Worm (Caenorhabditis elegans) whole organism, L4 larva: Measurements from ENCODE around the gene R04E5.9.

Source experiments
- D1046.2 ChIP-seq: fragments of 200-800 bp; sonication (Bioruptor generic); IDR thresholded peaks from 2 replicates; pipeline ENCODE4 v1.3.6; 2022; ENCODE audit warnings: missing genetic modification characterization, missing compliant biosample characterization
- T20F7.1 ChIP-seq: fragments of 200-800 bp; sonication (Bioruptor generic); optimal IDR thresholded peaks from 2 replicates; lab custom pipeline; 2018; ENCODE audit warnings: mild to moderate bottlenecking, missing genetic modification characterization, missing compliant biosample characterization
- ceh-32 ChIP-seq: sonication (generic microtip); optimal IDR thresholded peaks from 2 replicates; lab custom pipeline; 2016; ENCODE audit warnings: mild to moderate bottlenecking, missing genetic modification characterization, missing compliant biosample characterization; ENCODE audit not compliant: poor library complexity
- ces-1 ChIP-seq: fragments of 150-350 bp; sonication (generic microtip); optimal IDR thresholded peaks from 4 replicates; lab custom pipeline; 2014; ENCODE audit warnings: missing biosample characterization, missing genetic modification reagents, missing genetic modification characterization
- ctbp-1 ChIP-seq: fragments of 200-800 bp; sonication (Bioruptor generic); IDR thresholded peaks from 2 replicates; pipeline ENCODE4 v1.3.6; 2022; ENCODE audit warnings: missing genetic modification reagents, missing genetic modification characterization, missing compliant biosample characterization
- nhr-11 ChIP-seq: fragments of 150-350 bp; optimal IDR thresholded peaks from 2 replicates; lab custom pipeline; 2014; ENCODE audit warnings: missing biosample characterization, missing genetic modification characterization
- pqm-1 ChIP-seq: sonication (generic microtip); optimal IDR thresholded peaks from 2 replicates; lab custom pipeline; 2017; ENCODE audit warnings: missing biosample characterization, missing genetic modification characterization
- snpc-4 ChIP-seq: fragments of 150-350 bp; optimal IDR thresholded peaks from 2 replicates; lab custom pipeline; 2014; ENCODE audit warnings: missing biosample characterization, missing genetic modification characterization
- tra-1 ChIP-seq: fragments of 200-800 bp; sonication (Bioruptor generic); IDR thresholded peaks from 2 replicates; pipeline ENCODE4 v1.3.6; 2022; ENCODE audit warnings: missing genetic modification reagents, missing genetic modification characterization, missing compliant biosample characterization
- unc-130 ChIP-seq: sonication (generic microtip); optimal IDR thresholded peaks from 2 replicates; lab custom pipeline; 2016; ENCODE audit warnings: missing genetic modification reagents, missing genetic modification characterization, missing compliant biosample characterization
- unc-39 ChIP-seq: sonication (generic microtip); optimal IDR thresholded peaks from 2 replicates; lab custom pipeline; 2017; ENCODE audit warnings: missing biosample characterization, missing genetic modification characterization
- unc-62 ChIP-seq, 3 experiments: fragments of 150-350 bp in 1 of 3; sonication (generic microtip); optimal IDR thresholded peaks in 2 of 3; peaks in 1 of 3; 1 replicate in 1 of 3; 2 replicates in 2 of 3; lab custom pipeline; 2014 to 2017; ENCODE audit warnings: missing biosample characterization in 3 of 3, missing genetic modification characterization in 3 of 3, missing genetic modification reagents in 3 of 3, missing genotype in 1 of 3
- zfp-2 ChIP-seq: sonication (generic microtip); optimal IDR thresholded peaks from 2 replicates; lab custom pipeline; 2016; ENCODE audit warnings: mild to moderate bottlenecking, missing genetic modification characterization, missing compliant biosample characterization

ce11 chrX:8764044-8764443, 46.9 kb downstream of the R04E5.9 start:
- TF ChIP-seq ces-1 (GFP tag; lab: Kevin White, UChicago) (no peak), T20F7.1 (GFP tag; lab: Kevin White, UChicago) (no peak), pqm-1 (tag; lab: Kevin White, UChicago) (no peak), unc-39 (tag; lab: Kevin White, UChicago) (no peak), unc-62 (GFP tag; optimal IDR thresholded peaks at IDR 0.05 in 1 of 2; lab: Kevin White, UChicago) (no peak), unc-62 (tag; optimal IDR thresholded peaks at IDR 0.05; lab: Kevin White, UChicago) (no peak), snpc-4 (tag; lab: Kevin White, UChicago) (no peak), nhr-11 (no peak), ctbp-1 (GFP tag; lab: Robert Waterston, UW) (no peak), zfp-2 (tag; lab: Kevin White, UChicago) (no peak), ceh-32 (no peak), tra-1 (GFP tag; lab: Robert Waterston, UW) (no peak), unc-130 (GFP tag; lab: Kevin White, UChicago) (no peak), D1046.2 (GFP tag; lab: Robert Waterston, UW) (no peak)
